Fruit fly (Drosophila melanogaster) whole organism, embryonic: ENCODE data around the gene Fas2.
A peak's percentile ranks its signal among the peaks of the same experiment; 100 is the strongest.

Source experiments
- Abd-B ChIP-seq: fragments of 200-800 bp; sonication (Bioruptor generic); optimal IDR thresholded peaks from 2 replicates; lab custom pipeline; 2018; ENCODE audit warnings: missing biosample characterization, mild to moderate bottlenecking, missing genetic modification characterization, moderate library complexity
- CG10209 ChIP-seq: fragments of 200-800 bp; sonication (Bioruptor generic); optimal IDR thresholded peaks from 3 replicates; lab custom pipeline; 2017; ENCODE audit warnings: missing biosample characterization, mild to moderate bottlenecking, missing genetic modification characterization, missing genetic modification reagents
- CG10565 ChIP-seq: fragments of 200-800 bp; sonication (Bioruptor generic); optimal IDR thresholded peaks from 3 replicates; lab custom pipeline; 2016; ENCODE audit warnings: missing biosample characterization, mild to moderate bottlenecking, missing genetic modification characterization
- CG11093 ChIP-seq: fragments of 200-800 bp; sonication (Bioruptor generic); IDR thresholded peaks from 3 replicates; pipeline ENCODE4 v1.3.6; 2022; ENCODE audit warnings: missing biosample characterization, missing genetic modification characterization
- CG12236 ChIP-seq: fragments of 200-800 bp; sonication (Bioruptor generic); optimal IDR thresholded peaks from 2 replicates; lab custom pipeline; 2016; ENCODE audit warnings: missing biosample characterization, missing genetic modification characterization
- CG13123 ChIP-seq: fragments of 200-800 bp; sonication (Bioruptor generic); optimal IDR thresholded peaks from 2 replicates; lab custom pipeline; 2016; ENCODE audit warnings: missing biosample characterization, missing genetic modification characterization
- CG13775 ChIP-seq: fragments of 200-800 bp; sonication (Bioruptor generic); optimal IDR thresholded peaks from 3 replicates; lab custom pipeline; 2017; ENCODE audit warnings: missing biosample characterization, mild to moderate bottlenecking, missing genetic modification characterization
- CG14860 ChIP-seq: fragments of 200-800 bp; sonication (Bioruptor generic); IDR thresholded peaks from 3 replicates; pipeline ENCODE4 v1.3.6; 2022; ENCODE audit warnings: missing biosample characterization, missing genetic modification characterization; ENCODE audit not compliant: partially characterized antibody
- CG15073 ChIP-seq: fragments of 200-800 bp; sonication (Bioruptor generic); optimal IDR thresholded peaks from 2 replicates; lab custom pipeline; 2016; ENCODE audit warnings: missing biosample characterization, missing genetic modification characterization
- CG15514 ChIP-seq: fragments of 200-800 bp; sonication (Bioruptor generic); optimal IDR thresholded peaks from 3 replicates; lab custom pipeline; 2017; ENCODE audit warnings: missing biosample characterization, missing genetic modification characterization, mild to moderate bottlenecking, moderate library complexity, missing genetic modification reagents
- CG1603 ChIP-seq: fragments of 200-800 bp; sonication (Bioruptor generic); optimal IDR thresholded peaks from 2 replicates; lab custom pipeline; 2019; ENCODE audit warnings: missing biosample characterization, mild to moderate bottlenecking, missing genetic modification characterization, moderate library complexity
- CG16863 ChIP-seq: fragments of 200-800 bp; sonication (Bioruptor generic); optimal IDR thresholded peaks from 3 replicates; lab custom pipeline; 2016; ENCODE audit warnings: missing biosample characterization, missing genetic modification characterization
- CG17186 ChIP-seq: fragments of 200-800 bp; sonication (Bioruptor generic); optimal IDR thresholded peaks from 3 replicates; lab custom pipeline; 2017; ENCODE audit warnings: missing biosample characterization, missing genetic modification reagents, missing genetic modification characterization
- CG17359 ChIP-seq: fragments of 200-800 bp; sonication (Bioruptor generic); optimal IDR thresholded peaks from 3 replicates; lab custom pipeline; 2018; ENCODE audit warnings: missing biosample characterization, mild to moderate bottlenecking, missing genetic modification characterization, moderate library complexity
- CG17802 ChIP-seq: fragments of 200-800 bp; sonication (Bioruptor generic); optimal IDR thresholded peaks from 2 replicates; lab custom pipeline; 2018; ENCODE audit warnings: missing biosample characterization, mild to moderate bottlenecking, missing genetic modification characterization, moderate library complexity
- CG1792 ChIP-seq: fragments of 200-800 bp; sonication (Bioruptor generic); optimal IDR thresholded peaks from 2 replicates; lab custom pipeline; 2016; ENCODE audit warnings: missing biosample characterization, missing genetic modification characterization
- CG18011 ChIP-seq: fragments of 200-800 bp; sonication (Bioruptor generic); optimal IDR thresholded peaks from 2 replicates; lab custom pipeline; 2017; ENCODE audit warnings: missing biosample characterization, missing genetic modification characterization, mild to moderate bottlenecking, moderate library complexity, missing genotype
- CG18619 ChIP-seq: fragments of 200-800 bp; sonication (Bioruptor generic); optimal IDR thresholded peaks from 3 replicates; lab custom pipeline; 2017; ENCODE audit warnings: missing biosample characterization, mild to moderate bottlenecking, missing genetic modification characterization
- CG34376 ChIP-seq: fragments of 200-800 bp; sonication (Bioruptor generic); optimal IDR thresholded peaks from 2 replicates; lab custom pipeline; 2018; ENCODE audit warnings: missing biosample characterization, mild to moderate bottlenecking, missing genetic modification characterization
- CG3838 ChIP-seq: fragments of 200-800 bp; sonication (Bioruptor generic); optimal IDR thresholded peaks from 3 replicates; lab custom pipeline; 2016; ENCODE audit warnings: missing biosample characterization, missing genetic modification characterization
- CG6272 ChIP-seq: fragments of 200-800 bp; sonication (Bioruptor generic); IDR thresholded peaks from 2 replicates; pipeline ENCODE4 v1.3.6; 2022; ENCODE audit warnings: missing biosample characterization, missing genetic modification characterization
- CG6791 ChIP-seq: fragments of 200-800 bp; sonication (Bioruptor generic); IDR thresholded peaks from 3 replicates; pipeline ENCODE4 v1.3.6; 2022; ENCODE audit warnings: missing biosample characterization, missing genetic modification characterization; ENCODE audit not compliant: partially characterized antibody
- CG8290 ChIP-seq, 3 experiments: fragments of 200-800 bp; sonication (Bioruptor generic); optimal IDR thresholded peaks; 2 replicates each; lab custom pipeline; 2016 to 2019; ENCODE audit warnings: missing biosample characterization in 3 of 3, missing genetic modification characterization in 3 of 3, mild to moderate bottlenecking in 2 of 3, moderate library complexity in 1 of 3
- CG8765 ChIP-seq: fragments of 200-800 bp; sonication (Bioruptor generic); IDR thresholded peaks from 2 replicates; pipeline ENCODE4 v1.3.6; 2022; ENCODE audit warnings: missing biosample characterization, missing genetic modification characterization
- E2f2 ChIP-seq: fragments of 200-800 bp; sonication (Bioruptor generic); IDR thresholded peaks from 2 replicates; pipeline ENCODE4 v1.3.6; 2022; ENCODE audit warnings: missing biosample characterization, missing genetic modification characterization
- HLH3B ChIP-seq: fragments of 200-800 bp; sonication (Bioruptor generic); IDR thresholded peaks from 2 replicates; pipeline ENCODE4 v1.3.6; 2022; ENCODE audit warnings: missing biosample characterization, missing genetic modification characterization
- Nf-YB ChIP-seq: fragments of 200-800 bp; sonication (Bioruptor generic); optimal IDR thresholded peaks from 3 replicates; lab custom pipeline; 2019; ENCODE audit warnings: missing biosample characterization, mild to moderate bottlenecking, missing genetic modification characterization, moderate library complexity
- PHDP ChIP-seq: fragments of 200-800 bp; sonication (Bioruptor generic); optimal IDR thresholded peaks from 3 replicates; lab custom pipeline; 2018; ENCODE audit warnings: missing biosample characterization, mild to moderate bottlenecking, missing genetic modification characterization, moderate library complexity
- Rx ChIP-seq: fragments of 200-800 bp; sonication (Bioruptor generic); IDR thresholded peaks from 2 replicates; pipeline ENCODE4 v1.3.6; 2022; ENCODE audit warnings: missing biosample characterization, missing genetic modification characterization
- Stat92E ChIP-seq, 3 experiments: fragments of >200 bp in 2 of 3; fragments of 200-800 bp in 1 of 3; sonication (Bioruptor generic) in 1 of 3; optimal IDR thresholded peaks; 2 replicates each; lab custom pipeline; 2017 to 2019; ENCODE audit warnings: missing biosample characterization in 3 of 3, missing genetic modification characterization in 3 of 3, mild to moderate bottlenecking in 1 of 3, moderate library complexity in 1 of 3
- TFAM ChIP-seq: fragments of 200-800 bp; sonication (Bioruptor generic); optimal IDR thresholded peaks from 2 replicates; lab custom pipeline; 2017; ENCODE audit warnings: missing biosample characterization, missing genetic modification characterization, inconsistent platforms
- amos ChIP-seq: fragments of 200-800 bp; sonication (Bioruptor generic); IDR thresholded peaks from 2 replicates; pipeline ENCODE4 v1.3.6; 2022; ENCODE audit warnings: missing biosample characterization, missing genetic modification characterization; ENCODE audit not compliant: partially characterized antibody
- aop ChIP-seq: fragments of 200-800 bp; sonication (Bioruptor generic); IDR thresholded peaks from 2 replicates; pipeline ENCODE4 v1.3.6; 2022; ENCODE audit warnings: missing biosample characterization, missing genetic modification characterization
- dysf ChIP-seq: fragments of 200-800 bp; sonication (Bioruptor generic); IDR thresholded peaks from 3 replicates; pipeline ENCODE4 v1.3.6; 2022; ENCODE audit warnings: missing biosample characterization, missing genetic modification characterization
- gcm2 ChIP-seq: fragments of 200-800 bp; sonication (Bioruptor generic); optimal IDR thresholded peaks from 2 replicates; lab custom pipeline; 2016; ENCODE audit warnings: missing biosample characterization, missing genetic modification characterization
- ham ChIP-seq: fragments of 200-800 bp; sonication (Bioruptor generic); IDR thresholded peaks from 2 replicates; pipeline ENCODE4 v1.3.6; 2022; ENCODE audit warnings: missing biosample characterization, missing genetic modification characterization
- nerfin-2 ChIP-seq: fragments of 200-800 bp; sonication (Bioruptor generic); IDR thresholded peaks from 2 replicates; pipeline ENCODE4 v1.3.6; 2022; ENCODE audit warnings: missing biosample characterization, missing genetic modification characterization; ENCODE audit not compliant: partially characterized antibody
- odd ChIP-seq: fragments of 200-800 bp; sonication (Bioruptor generic); optimal IDR thresholded peaks from 2 replicates; lab custom pipeline; 2017; ENCODE audit warnings: missing biosample characterization, mild to moderate bottlenecking, missing genetic modification characterization
- pb ChIP-seq: fragments of 200-800 bp; sonication (Bioruptor generic); optimal IDR thresholded peaks from 3 replicates; lab custom pipeline; 2016; ENCODE audit warnings: missing biosample characterization, missing genetic modification characterization
- pfk ChIP-seq: fragments of 200-800 bp; sonication (Bioruptor generic); optimal IDR thresholded peaks from 2 replicates; lab custom pipeline; 2018; ENCODE audit warnings: missing biosample characterization, mild to moderate bottlenecking, missing genetic modification characterization, moderate library complexity
- phol ChIP-seq: fragments of 200-800 bp; sonication (Bioruptor generic); optimal IDR thresholded peaks from 3 replicates; lab custom pipeline; 2018; ENCODE audit warnings: missing biosample characterization, mild to moderate bottlenecking, missing genetic modification characterization, moderate library complexity
- pnt ChIP-seq: fragments of 200-800 bp; sonication (Bioruptor generic); optimal IDR thresholded peaks from 3 replicates; lab custom pipeline; 2016; ENCODE audit warnings: missing biosample characterization, missing genetic modification characterization
- pros ChIP-seq: fragments of 200-800 bp; sonication (Bioruptor generic); optimal IDR thresholded peaks from 3 replicates; lab custom pipeline; 2019; ENCODE audit warnings: missing biosample characterization, mild to moderate bottlenecking, missing genetic modification characterization, moderate library complexity
- pum ChIP-seq: fragments of 200-800 bp; sonication (Bioruptor generic); optimal IDR thresholded peaks from 2 replicates; lab custom pipeline; 2016; ENCODE audit warnings: missing biosample characterization, missing genetic modification characterization
- schlank ChIP-seq: fragments of 200-800 bp; sonication (Bioruptor generic); optimal IDR thresholded peaks from 2 replicates; lab custom pipeline; 2018; ENCODE audit warnings: missing biosample characterization, mild to moderate bottlenecking, missing genetic modification characterization
- sens ChIP-seq: fragments of 200-800 bp; sonication (Bioruptor generic); peaks from one replicate; lab custom pipeline; 2016; ENCODE audit warnings: missing biosample characterization, missing genetic modification characterization
- sob ChIP-seq: fragments of 200-800 bp; sonication (Bioruptor generic); IDR thresholded peaks from 2 replicates; pipeline ENCODE4 v1.3.6; 2022; ENCODE audit warnings: missing biosample characterization, missing genetic modification characterization
- stwl ChIP-seq: fragments of 200-800 bp; sonication (Bioruptor generic); optimal IDR thresholded peaks from 3 replicates; lab custom pipeline; 2018; ENCODE audit warnings: missing biosample characterization, mild to moderate bottlenecking, missing genetic modification characterization, moderate library complexity
- tgo ChIP-seq: fragments of 200-800 bp; sonication (Bioruptor generic); IDR thresholded peaks from 3 replicates; pipeline ENCODE4 v1.3.6; 2022; ENCODE audit warnings: missing biosample characterization, missing genetic modification characterization
- zen2 ChIP-seq: fragments of 200-800 bp; sonication (Bioruptor generic); IDR thresholded peaks from 3 replicates; pipeline ENCODE4 v1.3.6; 2022; ENCODE audit warnings: missing biosample characterization, missing genetic modification characterization; ENCODE audit not compliant: partially characterized antibody

Gene Fas2

dm6 chrX:4105830-4106233, 100.1 kb downstream of the Fas2 start, which contains the start of gene cib (continued):
- 0 out of 3 replicates have a peak, but pooled peaks have one; percentile 16 for TF ChIP-seq tgo (GFP tag; lab: Robert Waterston, UW)
- TF ChIP-seq CG14860 (GFP tag; lab: Robert Waterston, UW): peak; percentile 50; the same call in 2 of the 3 replicates
- no peak for TF ChIP-seq CG3838
- TF ChIP-seq pros (GFP tag; lab: Kevin White, UChicago): no peak
- TF ChIP-seq phol: peak; percentile 59
- TF ChIP-seq sob (GFP tag; lab: Robert Waterston, UW): peak; percentile 63
- no peak for TF ChIP-seq pb
- TF ChIP-seq CG16863 (GFP tag; lab: Kevin White, UChicago): no peak
- no peak for TF ChIP-seq CG11093
- no peak for TF ChIP-seq Rx
- TF ChIP-seq CG1792 (GFP tag; lab: Kevin White, UChicago): peak; percentile 5
- TF ChIP-seq gcm2 (GFP tag; lab: Kevin White, UChicago): no peak
- TF ChIP-seq nerfin-2: peak; percentile 64
- TF ChIP-seq sens (GFP tag; lab: Kevin White, UChicago): no peak
- no peak for TF ChIP-seq CG13775 (GFP tag; lab: Kevin White, UChicago)
- TF ChIP-seq PHDP (tag; lab: Kevin White, UChicago): peak; percentile 31
- no peak for TF ChIP-seq CG18011 (GFP tag; lab: Kevin White, UChicago)
- peak in 1 of 3 experiments; percentile 87 for TF ChIP-seq Stat92E (GFP tag; optimal IDR thresholded peaks at IDR 0.05; lab: Kevin White, UChicago)
- TF ChIP-seq CG15073 (GFP tag; lab: Kevin White, UChicago): no peak
- TF ChIP-seq pfk (GFP tag; lab: Kevin White, UChicago): no peak
- peak; percentile 79 for TF ChIP-seq CG17186 (GFP tag; lab: Kevin White, UChicago)
- TF ChIP-seq amos (GFP tag; lab: Robert Waterston, UW): peak; percentile 90
- peak; percentile 37 for TF ChIP-seq stwl (tag; lab: Kevin White, UChicago)
- TF ChIP-seq CG1603 (tag; lab: Kevin White, UChicago): peak; percentile 90
- TF ChIP-seq TFAM (GFP tag; lab: Kevin White, UChicago): no peak
- peak; percentile 67; the same call in 2 of the 3 replicates for TF ChIP-seq zen2 (GFP tag; lab: Robert Waterston, UW)
- peak; percentile 29 for TF ChIP-seq CG12236
- no peak for TF ChIP-seq CG10565
- TF ChIP-seq pum (GFP tag; lab: Kevin White, UChicago): no peak
- TF ChIP-seq pnt (GFP tag; lab: Kevin White, UChicago): no peak
- TF ChIP-seq CG6272 (GFP tag; lab: Robert Waterston, UW): peak; percentile 34; the same call in 1 of the 2 replicates
- TF ChIP-seq Abd-B (GFP tag; lab: Kevin White, UChicago): no peak
- peak; percentile 31 for TF ChIP-seq CG17359 (tag; lab: Kevin White, UChicago)
- TF ChIP-seq aop (GFP tag; lab: Robert Waterston, UW): no peak
- TF ChIP-seq CG8290 (GFP tag; optimal IDR thresholded peaks at IDR 0.05; lab: Kevin White, UChicago): peak; percentile 56
- peak; percentile 48 to 95 for TF ChIP-seq CG8290 (tag; optimal IDR thresholded peaks at IDR 0.05; lab: Kevin White, UChicago)
- TF ChIP-seq Nf-YB: peak; percentile 34
- TF ChIP-seq E2f2 (GFP tag; lab: Robert Waterston, UW): peak; percentile 98
- TF ChIP-seq CG34376 (GFP tag; lab: Kevin White, UChicago): peak; percentile 60
- peak; percentile 89 for TF ChIP-seq CG15514 (GFP tag; lab: Kevin White, UChicago)
- no peak for TF ChIP-seq CG8765 (GFP tag; lab: Robert Waterston, UW)
- no peak for TF ChIP-seq CG17802 (tag; lab: Kevin White, UChicago)
- TF ChIP-seq schlank: no peak
- peak; percentile 86 for TF ChIP-seq CG6791
- no peak for TF ChIP-seq ham (GFP tag; lab: Robert Waterston, UW)
- no peak for TF ChIP-seq HLH3B (GFP tag; lab: Robert Waterston, UW)
- TF ChIP-seq odd (GFP tag; lab: Kevin White, UChicago): no peak
- TF ChIP-seq CG13123 (GFP tag; lab: Kevin White, UChicago): no peak
- TF ChIP-seq CG18619 (GFP tag; lab: Kevin White, UChicago): peak; percentile 9
- TF ChIP-seq dysf: no peak; the same call in 2 of the 3 replicates
- peak; percentile 17 for TF ChIP-seq CG10209 (GFP tag; lab: Kevin White, UChicago)
